Fruit fly (Drosophila melanogaster) whole organism, embryonic: ENCODE data around the gene Nlg2.
A peak's percentile ranks its signal among the peaks of the same experiment; 100 is the strongest.

Source experiments
- Abd-B ChIP-seq: fragments of 200-800 bp; sonication (Bioruptor generic); optimal IDR thresholded peaks from 2 replicates; lab custom pipeline; 2018; ENCODE audit warnings: missing biosample characterization, mild to moderate bottlenecking, missing genetic modification characterization, moderate library complexity
- Antp ChIP-seq: fragments of 200-800 bp; sonication (Bioruptor generic); optimal IDR thresholded peaks from 3 replicates; lab custom pipeline; 2016; ENCODE audit warnings: missing biosample characterization, missing genetic modification characterization
- CG10959 ChIP-seq: fragments of 200-800 bp; sonication (Bioruptor generic); IDR thresholded peaks from 2 replicates; pipeline ENCODE4 v1.3.6; 2022; ENCODE audit warnings: missing biosample characterization, missing genetic modification characterization
- CG11723 ChIP-seq: fragments of 200-800 bp; sonication (Bioruptor generic); optimal IDR thresholded peaks from 2 replicates; lab custom pipeline; 2017; ENCODE audit warnings: missing biosample characterization, mild to moderate bottlenecking, missing genetic modification characterization
- CG12236 ChIP-seq: fragments of 200-800 bp; sonication (Bioruptor generic); optimal IDR thresholded peaks from 2 replicates; lab custom pipeline; 2016; ENCODE audit warnings: missing biosample characterization, missing genetic modification characterization
- CG13894 ChIP-seq: fragments of 200-800 bp; sonication (Bioruptor generic); optimal IDR thresholded peaks from 3 replicates; lab custom pipeline; 2018; ENCODE audit warnings: missing biosample characterization, mild to moderate bottlenecking, missing genetic modification characterization, moderate library complexity
- CG17802 ChIP-seq: fragments of 200-800 bp; sonication (Bioruptor generic); optimal IDR thresholded peaks from 2 replicates; lab custom pipeline; 2018; ENCODE audit warnings: missing biosample characterization, mild to moderate bottlenecking, missing genetic modification characterization, moderate library complexity
- CG17912 ChIP-seq: fragments of 200-800 bp; sonication (Bioruptor generic); optimal IDR thresholded peaks from 2 replicates; lab custom pipeline; 2018; ENCODE audit warnings: missing biosample characterization, mild to moderate bottlenecking, missing genetic modification characterization
- CG32772 ChIP-seq: fragments of 200-800 bp; sonication (Bioruptor generic); IDR thresholded peaks from 2 replicates; pipeline ENCODE4 v1.3.6; 2022; ENCODE audit warnings: missing biosample characterization, missing genetic modification characterization
- CG3281 ChIP-seq: fragments of 200-800 bp; sonication (Bioruptor generic); optimal IDR thresholded peaks from 3 replicates; lab custom pipeline; 2017; ENCODE audit warnings: missing biosample characterization, mild to moderate bottlenecking, missing genetic modification characterization
- CG33557 ChIP-seq: fragments of 200-800 bp; sonication (Bioruptor generic); optimal IDR thresholded peaks from 2 replicates; lab custom pipeline; 2019; ENCODE audit warnings: missing biosample characterization, mild to moderate bottlenecking, missing genetic modification characterization, moderate library complexity
- CG42726 ChIP-seq: fragments of 200-800 bp; sonication (Bioruptor generic); IDR thresholded peaks from 2 replicates; pipeline ENCODE4 v1.3.6; 2022; ENCODE audit warnings: missing biosample characterization, missing genetic modification characterization; ENCODE audit not compliant: partially characterized antibody
- CG4424 ChIP-seq: fragments of 200-800 bp; sonication (Bioruptor generic); optimal IDR thresholded peaks from 3 replicates; lab custom pipeline; 2016; ENCODE audit warnings: missing biosample characterization, missing genetic modification characterization
- CG4730 ChIP-seq: fragments of 200-800 bp; sonication (Bioruptor generic); IDR thresholded peaks from 2 replicates; pipeline ENCODE4 v1.3.6; 2022; ENCODE audit warnings: missing biosample characterization, missing genetic modification characterization
- CG6654 ChIP-seq: fragments of 200-800 bp; sonication (Bioruptor generic); optimal IDR thresholded peaks from 2 replicates; lab custom pipeline; 2017; ENCODE audit warnings: missing biosample characterization, mild to moderate bottlenecking, missing genetic modification characterization
- CG6813 ChIP-seq: fragments of 200-800 bp; sonication (Bioruptor generic); optimal IDR thresholded peaks from 2 replicates; lab custom pipeline; 2017; ENCODE audit warnings: missing biosample characterization, missing genetic modification characterization, mild to moderate bottlenecking, moderate library complexity, missing genetic modification reagents
- CG7372 ChIP-seq: fragments of 200-800 bp; sonication (Bioruptor generic); IDR thresholded peaks from 2 replicates; pipeline ENCODE4 v1.3.6; 2022; ENCODE audit warnings: missing biosample characterization, missing genetic modification characterization
- CG7786 ChIP-seq: fragments of 200-800 bp; sonication (Bioruptor generic); optimal IDR thresholded peaks from 2 replicates; lab custom pipeline; 2016; ENCODE audit warnings: missing biosample characterization, missing genetic modification characterization
- CG7963 ChIP-seq: fragments of 200-800 bp; sonication (Bioruptor generic); IDR thresholded peaks from 3 replicates; pipeline ENCODE4 v1.3.6; 2022; ENCODE audit warnings: missing biosample characterization, missing genetic modification characterization; ENCODE audit not compliant: partially characterized antibody
- CG8359 ChIP-seq: fragments of 200-800 bp; sonication (Bioruptor generic); optimal IDR thresholded peaks from 2 replicates; lab custom pipeline; 2017; ENCODE audit warnings: missing biosample characterization, mild to moderate bottlenecking, missing genetic modification characterization, borderline replicate concordance
- CG9817 ChIP-seq: fragments of 200-800 bp; sonication (Bioruptor generic); optimal IDR thresholded peaks from 2 replicates; lab custom pipeline; 2018; ENCODE audit warnings: missing biosample characterization, mild to moderate bottlenecking, missing genetic modification characterization, moderate library complexity
- CTCF ChIP-seq: fragments of 200-800 bp; sonication (Bioruptor generic); optimal IDR thresholded peaks from 2 replicates; lab custom pipeline; 2017; ENCODE audit warnings: missing biosample characterization, mild to moderate bottlenecking, missing genetic modification characterization, moderate library complexity
- D19B ChIP-seq: fragments of 200-800 bp; sonication (Bioruptor generic); optimal IDR thresholded peaks from 2 replicates; lab custom pipeline; 2017; ENCODE audit warnings: missing biosample characterization, mild to moderate bottlenecking, missing genetic modification characterization
- Gug ChIP-seq: fragments of 200-800 bp; sonication (Bioruptor generic); IDR thresholded peaks from 4 replicates; pipeline ENCODE4 v1.3.6; 2022; ENCODE audit warnings: missing biosample characterization, missing genetic modification characterization
- Hr78 ChIP-seq, 2 experiments: fragments of 200-800 bp in 1 of 2; fragments of >200 bp in 1 of 2; sonication (Bioruptor generic) in 1 of 2; optimal IDR thresholded peaks; 2 replicates each; lab custom pipeline; 2017 to 2019; ENCODE audit warnings: missing biosample characterization in 2 of 2, missing genetic modification characterization in 2 of 2, mild to moderate bottlenecking in 1 of 2, moderate library complexity in 1 of 2
- MESR4 ChIP-seq: fragments of 200-800 bp; sonication (Bioruptor generic); optimal IDR thresholded peaks from 2 replicates; lab custom pipeline; 2018; ENCODE audit warnings: missing biosample characterization, mild to moderate bottlenecking, missing genetic modification characterization, moderate library complexity
- MTF-1 ChIP-seq: fragments of 200-800 bp; sonication (Bioruptor generic); optimal IDR thresholded peaks from 2 replicates; lab custom pipeline; 2018; ENCODE audit warnings: missing biosample characterization, mild to moderate bottlenecking, missing genetic modification characterization, borderline replicate concordance
- Myb ChIP-seq: fragments of 200-800 bp; sonication (Bioruptor generic); optimal IDR thresholded peaks from 2 replicates; lab custom pipeline; 2016; ENCODE audit warnings: missing biosample characterization, missing genetic modification characterization
- Nf-YC ChIP-seq: fragments of 200-800 bp; optimal IDR thresholded peaks from 3 replicates; lab custom pipeline; 2019; ENCODE audit warnings: missing biosample characterization, mild to moderate bottlenecking, missing genetic modification characterization, moderate library complexity
- Oaz ChIP-seq: fragments of 200-800 bp; sonication (Bioruptor generic); IDR thresholded peaks from 2 replicates; pipeline ENCODE4 v1.3.6; 2022; ENCODE audit warnings: missing biosample characterization, missing genetic modification characterization
- PHDP ChIP-seq: fragments of 200-800 bp; sonication (Bioruptor generic); optimal IDR thresholded peaks from 3 replicates; lab custom pipeline; 2018; ENCODE audit warnings: missing biosample characterization, mild to moderate bottlenecking, missing genetic modification characterization, moderate library complexity
- Sry-δ ChIP-seq: fragments of 200-800 bp; sonication (Bioruptor generic); optimal IDR thresholded peaks from 2 replicates; lab custom pipeline; 2016; ENCODE audit warnings: missing biosample characterization, missing genetic modification characterization
- ab ChIP-seq: fragments of 200-800 bp; sonication (Bioruptor generic); optimal IDR thresholded peaks from 2 replicates; lab custom pipeline; 2016; ENCODE audit warnings: missing biosample characterization, missing genetic modification characterization
- amos ChIP-seq: fragments of 200-800 bp; sonication (Bioruptor generic); IDR thresholded peaks from 2 replicates; pipeline ENCODE4 v1.3.6; 2022; ENCODE audit warnings: missing biosample characterization, missing genetic modification characterization; ENCODE audit not compliant: partially characterized antibody
- ash1 ChIP-seq: fragments of 200-800 bp; sonication (Bioruptor generic); optimal IDR thresholded peaks from 2 replicates; lab custom pipeline; 2018; ENCODE audit warnings: missing biosample characterization, mild to moderate bottlenecking, missing genetic modification characterization
- cato ChIP-seq: fragments of 200-800 bp; sonication (Bioruptor generic); optimal IDR thresholded peaks from 2 replicates; lab custom pipeline; 2016; ENCODE audit warnings: missing biosample characterization, missing genetic modification characterization, borderline replicate concordance
- dimm ChIP-seq: fragments of 200-800 bp; sonication (Bioruptor generic); IDR thresholded peaks from 2 replicates; pipeline ENCODE4 v1.3.6; 2022; ENCODE audit warnings: missing biosample characterization, missing genetic modification characterization
- esg ChIP-seq: fragments of 200-800 bp; sonication (Bioruptor generic); conservative IDR thresholded peaks from 2 replicates; pipeline ENCODE4 v1.3.6; 2022; ENCODE audit warnings: missing biosample characterization, missing genetic modification characterization
- gem ChIP-seq: fragments of 200-800 bp; sonication (Bioruptor generic); optimal IDR thresholded peaks from 2 replicates; lab custom pipeline; 2019; ENCODE audit warnings: missing biosample characterization, mild to moderate bottlenecking, missing genetic modification characterization, moderate library complexity
- gfzf ChIP-seq: fragments of 200-800 bp; sonication (Bioruptor generic); optimal IDR thresholded peaks from 2 replicates; lab custom pipeline; 2016; ENCODE audit warnings: missing biosample characterization, mild to moderate bottlenecking, missing genetic modification characterization, moderate library complexity
- grau ChIP-seq: fragments of 200-800 bp; optimal IDR thresholded peaks from 3 replicates; lab custom pipeline; 2019; ENCODE audit warnings: missing biosample characterization, mild to moderate bottlenecking, missing genetic modification characterization, moderate library complexity
- lmd ChIP-seq: fragments of 200-800 bp; sonication (Bioruptor generic); IDR thresholded peaks from 2 replicates; pipeline ENCODE4 v1.3.6; 2022; ENCODE audit warnings: missing biosample characterization, missing genetic modification characterization
- luna ChIP-seq: fragments of 200-800 bp; sonication (Bioruptor generic); optimal IDR thresholded peaks from 2 replicates; lab custom pipeline; 2016; ENCODE audit warnings: missing biosample characterization, missing genetic modification characterization
- oc ChIP-seq: fragments of 200-800 bp; sonication (Bioruptor generic); optimal IDR thresholded peaks from 2 replicates; lab custom pipeline; 2018; ENCODE audit warnings: missing biosample characterization, mild to moderate bottlenecking, missing genetic modification characterization, moderate library complexity
- org-1 ChIP-seq: fragments of 200-800 bp; sonication (Bioruptor generic); optimal IDR thresholded peaks from 2 replicates; lab custom pipeline; 2017; ENCODE audit warnings: missing biosample characterization, missing genetic modification characterization
- ranshi ChIP-seq: fragments of 200-800 bp; sonication (Bioruptor generic); IDR thresholded peaks from 2 replicates; pipeline ENCODE4 v1.3.6; 2022; ENCODE audit warnings: missing biosample characterization, missing genetic modification characterization
- run ChIP-seq: fragments of 200-800 bp; sonication (Bioruptor generic); optimal IDR thresholded peaks from 3 replicates; lab custom pipeline; 2018; ENCODE audit warnings: missing biosample characterization, mild to moderate bottlenecking, missing genetic modification characterization
- sens ChIP-seq: fragments of 200-800 bp; sonication (Bioruptor generic); peaks from one replicate; lab custom pipeline; 2016; ENCODE audit warnings: missing biosample characterization, missing genetic modification characterization
- tll ChIP-seq, 2 experiments: fragments of 200-800 bp in 1 of 2; fragments of >200 bp in 1 of 2; sonication (Bioruptor generic) in 1 of 2; optimal IDR thresholded peaks; 2 replicates each; lab custom pipeline; 2017 to 2019; ENCODE audit warnings: missing biosample characterization in 2 of 2, missing genetic modification characterization in 2 of 2, mild to moderate bottlenecking in 1 of 2, moderate library complexity in 1 of 2
- ttk ChIP-seq: fragments of 200-800 bp; sonication (Bioruptor generic); IDR thresholded peaks from 2 replicates; pipeline ENCODE4 v2.1.2; 2022; ENCODE audit warnings: missing biosample characterization, missing genetic modification characterization

The Nlg2 gene

dm6 chr2L:6948540-6948942 lies 73.8 kb downstream of the Nlg2 start, which contains the start of gene ihog (continued):
- TF ChIP-seq CG9817 (tag; lab: Kevin White, UChicago) (no peak), run (no peak), CG7963 (GFP tag; lab: Robert Waterston, UW) (peak; percentile 51; the same call in 1 of the 3 replicates), D19B (GFP tag; lab: Kevin White, UChicago) (no peak), gem (tag; lab: Kevin White, UChicago) (no peak), org-1 (no peak), tll (GFP tag; optimal IDR thresholded peaks at IDR 0.05; lab: Kevin White, UChicago) (no peak), dimm (no peak), grau (tag; lab: Kevin White, UChicago) (no peak), CG3281 (GFP tag; lab: Kevin White, UChicago) (no peak), sens (peak; percentile 70), cato (no peak), luna (GFP tag; lab: Kevin White, UChicago) (no peak), CG13894 (tag; lab: Kevin White, UChicago) (no peak), MTF-1 (GFP tag; lab: Kevin White, UChicago) (no peak), oc (tag; lab: Kevin White, UChicago) (no peak), Sry-δ (GFP tag; lab: Kevin White, UChicago) (peak; percentile 3), CG12236 (GFP tag; lab: Kevin White, UChicago) (peak; percentile 6)
- TF ChIP-seq, all 482 proteins: peak for 83

DNA sequence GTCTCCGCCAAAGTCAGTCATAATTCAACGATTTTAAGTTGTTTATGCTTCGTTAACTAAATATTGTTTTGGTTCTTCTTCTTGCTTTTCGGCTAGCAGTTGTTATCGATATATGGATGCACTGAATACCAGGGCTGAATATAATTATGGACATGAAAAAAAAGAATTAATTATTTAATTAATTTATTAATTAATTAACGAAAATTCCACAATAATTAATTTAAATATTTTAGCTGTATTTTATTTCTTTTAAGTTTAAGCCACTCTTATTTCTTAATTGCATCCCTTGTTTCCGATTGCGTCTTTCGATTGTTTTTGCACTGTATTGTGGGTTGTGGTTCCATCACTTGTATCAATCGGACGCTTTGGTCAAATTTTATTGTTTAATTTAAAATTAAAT lies 75.4 kb downstream of the Nlg2 start, which contains the start of the genes Gas41 and SA1:
Gene Gas41 (minus strand): TSS at position 112 of the 400 bp plus-strand sequence.
Gene SA1 (plus strand): TSS at position 326 of the 400 bp plus-strand sequence.
- TF ChIP-seq CG8359 (peak; percentile 18), CG4730 (peak; percentile 91), Abd-B (GFP tag; lab: Kevin White, UChicago) (no peak), Myb (GFP tag; lab: Kevin White, UChicago) (no peak), ttk (GFP tag; lab: Robert Waterston, UW) (no peak), CG6813 (GFP tag; lab: Kevin White, UChicago) (peak; percentile 40), CG42726 (0 out of 2 replicates have a peak, but pooled peaks have one; percentile 57), Oaz (GFP tag; lab: Robert Waterston, UW) (no peak), ash1 (GFP tag; lab: Kevin White, UChicago) (no peak), CG4424 (GFP tag; lab: Kevin White, UChicago) (peak; percentile 89), CG33557 (GFP tag; lab: Kevin White, UChicago) (peak; percentile 94), PHDP (tag; lab: Kevin White, UChicago) (peak; percentile 94), CG11723 (no peak), lmd (GFP tag; lab: Robert Waterston, UW) (no peak), gfzf (GFP tag; lab: Kevin White, UChicago) (peak; percentile 34), Gug (GFP tag; lab: Robert Waterston, UW) (peak; percentile 87), amos (peak; percentile 70; the same call in 1 of the 2 replicates), CG32772 (GFP tag; lab: Robert Waterston, UW) (peak; percentile 94), Antp (GFP tag; lab: Kevin White, UChicago) (peak; percentile 18), CG7786 (GFP tag; lab: Kevin White, UChicago) (peak; percentile 47), CG6654 (GFP tag; lab: Kevin White, UChicago) (peak; percentile 5), CG10959 (no peak), esg (GFP tag; lab: Robert Waterston, UW) (peak; percentile 93), Hr78 (GFP tag; optimal IDR thresholded peaks at IDR 0.05; lab: Kevin White, UChicago) (no peak), MESR4 (GFP tag; lab: Kevin White, UChicago) (peak; percentile 38), CTCF (GFP tag; lab: Kevin White, UChicago) (peak; percentile 28), Nf-YC (tag; lab: Kevin White, UChicago) (no peak), CG17802 (tag; lab: Kevin White, UChicago) (peak; percentile 52), CG7372 (peak; percentile 80), ranshi (GFP tag; lab: Robert Waterston, UW) (no peak), CG17912 (peak; percentile 26), ab (GFP tag; lab: Kevin White, UChicago) (peak; percentile 26)
